Worm (Caenorhabditis elegans): Measurements from ENCODE around the gene C10C5.4.

- TF ChIP-seq nhr-25 (tag; optimal IDR thresholded peaks at IDR 0.05; ENCODE audit: borderline replicate concordance, insufficient read depth) (no peak), mxl-3 (GFP tag; optimal IDR thresholded peaks at IDR 0.05) (no peak), ama-1 (optimal IDR thresholded peaks at IDR 0.05) (no peak), snpc-4 (tag; optimal IDR thresholded peaks at IDR 0.05) (no peak), dpl-1 (GFP tag; optimal IDR thresholded peaks at IDR 0.05) (peak; percentile 35), ceh-28 (tag; optimal IDR thresholded peaks at IDR 0.05) (no peak), tag-97 (GFP tag; IDR thresholded peaks at IDR 0.05) (no peak), unc-62 (GFP tag; optimal IDR thresholded peaks at IDR 0.05 in 1 of 2) (no peak), unc-62 (tag; optimal IDR thresholded peaks at IDR 0.05) (no peak), pha-4 (GFP tag; IDR thresholded peaks at IDR 0.05) (no peak), pha-4 (tag; optimal IDR thresholded peaks at IDR 0.05) (peak; percentile 40), nhr-76 (tag; optimal IDR thresholded peaks at IDR 0.05) (no peak), egl-27 (tag; optimal IDR thresholded peaks at IDR 0.05) (no peak), R02D3.7 (tag; optimal IDR thresholded peaks at IDR 0.05) (no peak)
Measured at ce11 chrIV:9335552-9336251, 42.6 kb upstream of the C10C5.4 start, which contains the start of the genes coa-4 and T20D3.14.

Data from whole organism, L4 larva.